Fruit fly (Drosophila melanogaster): ENCODE results near the gene Timp.

Gene Timp

DNA sequence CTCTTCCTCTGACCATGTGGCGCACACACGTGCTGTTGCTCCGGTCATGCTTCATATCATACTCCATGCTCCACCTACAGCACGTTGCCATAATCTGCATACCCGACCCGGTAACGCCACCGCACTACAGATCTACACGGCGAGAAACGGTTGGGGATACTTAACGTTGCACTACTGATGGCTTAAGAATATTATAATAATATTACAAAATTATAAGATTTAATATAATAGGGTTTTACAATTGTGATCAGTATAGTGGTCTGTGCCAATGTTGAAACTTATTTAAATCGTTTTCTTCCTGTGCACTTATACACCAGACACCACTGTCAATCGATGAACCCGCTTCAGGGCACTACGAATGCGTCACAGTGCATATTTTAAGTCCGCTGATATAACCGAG lies 623 bp upstream of the Timp start (continued):
- TF ChIP-seq run (tag; optimal IDR thresholded peaks at IDR 0.05) (peak; percentile 26), Meics (GFP tag; optimal IDR thresholded peaks at IDR 0.05) (peak; percentile 35), CG1603 (tag; optimal IDR thresholded peaks at IDR 0.05) (peak; percentile 70), stc (GFP tag; IDR thresholded peaks at IDR 0.05) (peak; percentile 81), CG12219 (GFP tag; optimal IDR thresholded peaks at IDR 0.05) (peak; percentile 49), CG8290 (GFP tag; optimal IDR thresholded peaks at IDR 0.05) (no peak), CG8290 (tag; optimal IDR thresholded peaks at IDR 0.05) (no peak), org-1 (GFP tag; optimal IDR thresholded peaks at IDR 0.05) (peak; percentile 50), CG10565 (GFP tag; optimal IDR thresholded peaks at IDR 0.05) (no peak), CG30431 (GFP tag; optimal IDR thresholded peaks at IDR 0.05) (peak; percentile 55), sc (optimal IDR thresholded peaks at IDR 0.05) (no peak), sc (GFP tag; optimal IDR thresholded peaks at IDR 0.05) (peak; percentile 59), fd96Cb (tag; optimal IDR thresholded peaks at IDR 0.05) (peak; percentile 80), CG12155 (GFP tag; optimal IDR thresholded peaks at IDR 0.05) (peak; percentile 10), CG2199 (GFP tag; IDR thresholded peaks at IDR 0.05) (peak; percentile 59; the same call in 1 of the 3 replicates), MBD-R2 (GFP tag; IDR thresholded peaks at IDR 0.05) (no peak), Med (GFP tag) (peak; percentile 59), dpn (GFP tag; optimal IDR thresholded peaks at IDR 0.05) (peak in 1 of 2 experiments; percentile 64), fd64A (GFP tag; optimal IDR thresholded peaks at IDR 0.05) (peak; percentile 16), yki (optimal IDR thresholded peaks at IDR 0.05) (no peak), phol (tag; optimal IDR thresholded peaks at IDR 0.05) (peak; percentile 83), CG34422 (GFP tag; IDR thresholded peaks at IDR 0.05) (peak; percentile 76), Six4 (GFP tag; optimal IDR thresholded peaks at IDR 0.05) (peak; percentile 49), bcd (GFP tag; optimal IDR thresholded peaks at IDR 0.05) (peak; percentile 66), sna (GFP tag; IDR thresholded peaks at IDR 0.05; ENCODE audit: partially characterized antibody) (no peak), tx (GFP tag; optimal IDR thresholded peaks at IDR 0.05) (no peak), CG10462 (GFP tag; optimal IDR thresholded peaks at IDR 0.05) (peak; percentile 2), CG4404 (GFP tag; IDR thresholded peaks at IDR 0.05) (peak; percentile 37; the same call in 1 of the 2 replicates), CG15269 (tag; optimal IDR thresholded peaks at IDR 0.05) (peak; percentile 75), Vsx1 (GFP tag; optimal IDR thresholded peaks at IDR 0.05) (peak; percentile 20), CG11456 (GFP tag; IDR thresholded peaks at IDR 0.05) (peak; percentile 60; the same call in 1 of the 3 replicates), lmd (GFP tag; IDR thresholded peaks at IDR 0.05) (peak; percentile 84), CG8281 (tag; optimal IDR thresholded peaks at IDR 0.05) (peak; percentile 45), H2.0 (GFP tag; IDR thresholded peaks at IDR 0.05) (peak; percentile 74), CG14014 (GFP tag; IDR thresholded peaks at IDR 0.05) (peak; percentile 46; the same call in 1 of the 2 replicates), fd3F (GFP tag; optimal IDR thresholded peaks at IDR 0.05) (peak; percentile 26), hth (optimal IDR thresholded peaks at IDR 0.05) (no peak), crc (GFP tag; optimal IDR thresholded peaks at IDR 0.05) (no peak), CG8359 (GFP tag; optimal IDR thresholded peaks at IDR 0.05; ENCODE audit: borderline replicate concordance) (peak; percentile 46), ken (GFP tag; IDR thresholded peaks at IDR 0.05) (peak; percentile 75; the same call in 1 of the 3 replicates), onecut (GFP tag; IDR thresholded peaks at IDR 0.05) (peak; percentile 47), Hr51 (GFP tag; optimal IDR thresholded peaks at IDR 0.05) (peak in 1 of 2 experiments; percentile 80), CG1024 (GFP tag; IDR thresholded peaks at IDR 0.05) (peak; percentile 64; the same call in 1 of the 2 replicates), Nf-YB (GFP tag; optimal IDR thresholded peaks at IDR 0.05) (no peak), E2f1 (GFP tag; IDR thresholded peaks at IDR 0.05) (peak; percentile 55; the same call in 1 of the 2 replicates), B-H1 (GFP tag; IDR thresholded peaks at IDR 0.05) (peak; percentile 56), D19A (tag; optimal IDR thresholded peaks at IDR 0.05) (peak; percentile 63), CG1529 (GFP tag; optimal IDR thresholded peaks at IDR 0.05) (peak; percentile 62), CG3065 (GFP tag; optimal IDR thresholded peaks at IDR 0.05) (no peak), ab (GFP tag; optimal IDR thresholded peaks at IDR 0.05) (no peak), Blimp-1 (GFP tag; optimal IDR thresholded peaks at IDR 0.05) (peak; percentile 83), CG16815 (GFP tag; optimal IDR thresholded peaks at IDR 0.05) (peak; percentile 25)
